Fruit fly (Drosophila melanogaster) whole organism, embryonic: ENCODE results near the gene Tim8.
A peak's percentile ranks its signal among the peaks of the same experiment; 100 is the strongest.

ENCODE experiments used
- Blimp-1 ChIP-seq: fragments of 200-800 bp; sonication (Bioruptor generic); optimal IDR thresholded peaks from 3 replicates; lab custom pipeline; 2018; ENCODE audit warnings: missing biosample characterization, missing genetic modification characterization, mild to moderate bottlenecking, moderate library complexity, missing genetic modification reagents
- CG10209 ChIP-seq: fragments of 200-800 bp; sonication (Bioruptor generic); optimal IDR thresholded peaks from 3 replicates; lab custom pipeline; 2017; ENCODE audit warnings: missing biosample characterization, mild to moderate bottlenecking, missing genetic modification characterization, missing genetic modification reagents
- CG1024 ChIP-seq: fragments of 200-800 bp; sonication (Bioruptor generic); IDR thresholded peaks from 2 replicates; pipeline ENCODE4 v1.3.6; 2022; ENCODE audit warnings: missing biosample characterization, missing genetic modification characterization
- CG11695 ChIP-seq: fragments of 200-800 bp; sonication (Bioruptor generic); IDR thresholded peaks from 3 replicates; pipeline ENCODE4 v1.3.6; 2022; ENCODE audit warnings: missing biosample characterization, missing genetic modification characterization
- CG12299 ChIP-seq: fragments of 200-800 bp; sonication (Bioruptor generic); optimal IDR thresholded peaks from 2 replicates; lab custom pipeline; 2018; ENCODE audit warnings: missing biosample characterization, mild to moderate bottlenecking, missing genetic modification characterization
- CG12769 ChIP-seq: fragments of 200-800 bp; sonication (Bioruptor generic); optimal IDR thresholded peaks from 2 replicates; lab custom pipeline; 2019; ENCODE audit warnings: missing biosample characterization, mild to moderate bottlenecking, missing genetic modification characterization, moderate library complexity
- CG14710 ChIP-seq: fragments of 200-800 bp; sonication (Bioruptor generic); optimal IDR thresholded peaks from 3 replicates; lab custom pipeline; 2019; ENCODE audit warnings: missing biosample characterization, mild to moderate bottlenecking, missing genetic modification characterization, moderate library complexity
- CG15514 ChIP-seq: fragments of 200-800 bp; sonication (Bioruptor generic); optimal IDR thresholded peaks from 3 replicates; lab custom pipeline; 2017; ENCODE audit warnings: missing biosample characterization, missing genetic modification characterization, mild to moderate bottlenecking, moderate library complexity, missing genetic modification reagents
- CG1647 ChIP-seq: fragments of 200-800 bp; sonication (Bioruptor generic); optimal IDR thresholded peaks from 3 replicates; lab custom pipeline; 2016; ENCODE audit warnings: missing biosample characterization, missing genetic modification characterization
- CG17186 ChIP-seq: fragments of 200-800 bp; sonication (Bioruptor generic); optimal IDR thresholded peaks from 3 replicates; lab custom pipeline; 2017; ENCODE audit warnings: missing biosample characterization, missing genetic modification reagents, missing genetic modification characterization
- CG2712 ChIP-seq: fragments of 200-800 bp; optimal IDR thresholded peaks from 3 replicates; lab custom pipeline; 2019; ENCODE audit warnings: missing biosample characterization, mild to moderate bottlenecking, missing genetic modification characterization, moderate library complexity
- CG31224 ChIP-seq: fragments of 200-800 bp; sonication (Bioruptor generic); IDR thresholded peaks from 2 replicates; pipeline ENCODE4 v1.3.6; 2022; ENCODE audit warnings: missing biosample characterization, missing genetic modification characterization
- CG32767 ChIP-seq: fragments of 200-800 bp; sonication (Bioruptor generic); IDR thresholded peaks from 2 replicates; pipeline ENCODE4 v1.3.6; 2022; ENCODE audit warnings: missing biosample characterization, missing genetic modification characterization
- CG34422 ChIP-seq: fragments of 200-800 bp; sonication (Bioruptor generic); IDR thresholded peaks from 3 replicates; pipeline ENCODE4 v1.3.6; 2022; ENCODE audit warnings: missing biosample characterization, missing genetic modification characterization
- CTCF ChIP-seq: fragments of 200-800 bp; sonication (Bioruptor generic); optimal IDR thresholded peaks from 2 replicates; lab custom pipeline; 2017; ENCODE audit warnings: missing biosample characterization, mild to moderate bottlenecking, missing genetic modification characterization, moderate library complexity
- Doc2 ChIP-seq: fragments of 200-800 bp; sonication (Bioruptor generic); IDR thresholded peaks from 2 replicates; pipeline ENCODE4 v1.3.6; 2022; ENCODE audit warnings: missing biosample characterization, missing genetic modification characterization
- Eip74EF ChIP-seq, 2 experiments: fragments of 200-800 bp in 1 of 2; fragments of >200 bp in 1 of 2; sonication (Bioruptor generic) in 1 of 2; optimal IDR thresholded peaks; 2 replicates each; lab custom pipeline; 2017 to 2019; ENCODE audit warnings: missing biosample characterization in 2 of 2, missing genetic modification characterization in 2 of 2, mild to moderate bottlenecking in 1 of 2, moderate library complexity in 1 of 2
- GATAe ChIP-seq: fragments of 200-800 bp; sonication (Bioruptor generic); conservative IDR thresholded peaks from 2 replicates; pipeline ENCODE4 v1.3.6; 2022; ENCODE audit warnings: missing biosample characterization, missing genetic modification characterization
- Gug ChIP-seq: fragments of 200-800 bp; sonication (Bioruptor generic); IDR thresholded peaks from 4 replicates; pipeline ENCODE4 v1.3.6; 2022; ENCODE audit warnings: missing biosample characterization, missing genetic modification characterization
- HHEX ChIP-seq: fragments of 200-800 bp; sonication (Bioruptor generic); optimal IDR thresholded peaks from 3 replicates; lab custom pipeline; 2017; ENCODE audit warnings: missing biosample characterization, mild to moderate bottlenecking, missing genetic modification characterization, missing genetic modification reagents
- Hand ChIP-seq: fragments of 200-800 bp; sonication (Bioruptor generic); optimal IDR thresholded peaks from 2 replicates; lab custom pipeline; 2017; ENCODE audit warnings: mild to moderate bottlenecking, missing biosample characterization, missing genetic modification reagents, missing genetic modification characterization
- Hr3 ChIP-seq: fragments of 200-800 bp; sonication (Bioruptor generic); optimal IDR thresholded peaks from 3 replicates; lab custom pipeline; 2016; ENCODE audit warnings: missing biosample characterization, missing genetic modification characterization
- Hr39 ChIP-seq: fragments of >200 bp; optimal IDR thresholded peaks from 2 replicates; lab custom pipeline; 2017
- Hr51 ChIP-seq, 2 experiments: fragments of 200-800 bp; sonication (Bioruptor generic); optimal IDR thresholded peaks; 2 replicates in 1 of 2; 3 replicates in 1 of 2; lab custom pipeline; 2016 to 2018; ENCODE audit warnings: missing biosample characterization in 2 of 2, missing genetic modification characterization in 2 of 2, mild to moderate bottlenecking in 1 of 2, moderate library complexity in 1 of 2
- MTF-1 ChIP-seq: fragments of 200-800 bp; sonication (Bioruptor generic); optimal IDR thresholded peaks from 2 replicates; lab custom pipeline; 2018; ENCODE audit warnings: missing biosample characterization, mild to moderate bottlenecking, missing genetic modification characterization, borderline replicate concordance
- Max ChIP-seq: fragments of 200-800 bp; sonication (Bioruptor generic); optimal IDR thresholded peaks from 2 replicates; lab custom pipeline; 2016; ENCODE audit warnings: missing biosample characterization, mild to moderate bottlenecking, missing genetic modification characterization
- Nf-YA ChIP-seq: fragments of 200-800 bp; sonication (Bioruptor generic); IDR thresholded peaks from 2 replicates; pipeline ENCODE4 v1.3.6; 2022; ENCODE audit warnings: missing biosample characterization, missing genetic modification characterization
- Sry-β ChIP-seq: fragments of 200-800 bp; sonication (Bioruptor generic); optimal IDR thresholded peaks from 2 replicates; lab custom pipeline; 2018; ENCODE audit warnings: missing biosample characterization, mild to moderate bottlenecking, missing genetic modification characterization, moderate library complexity
- Trl ChIP-seq, 3 experiments: fragments of >200 bp in 2 of 3; fragments of 200-800 bp in 1 of 3; sonication (Bioruptor generic) in 1 of 3; optimal IDR thresholded peaks; 2 replicates in 1 of 3; 3 replicates in 2 of 3; lab custom pipeline; 2016 to 2017; ENCODE audit warnings: missing biosample characterization in 1 of 3, missing genetic modification characterization in 1 of 3
- bab2 ChIP-seq: fragments of 200-800 bp; sonication (Bioruptor generic); optimal IDR thresholded peaks from 2 replicates; lab custom pipeline; 2016; ENCODE audit warnings: missing biosample characterization, missing genetic modification characterization
- bigmax ChIP-seq: fragments of 200-800 bp; sonication (Bioruptor generic); optimal IDR thresholded peaks from 2 replicates; lab custom pipeline; 2018; ENCODE audit warnings: missing biosample characterization, mild to moderate bottlenecking, missing genetic modification characterization
- bsh ChIP-seq, 2 experiments: fragments of 200-800 bp; sonication (Bioruptor generic); optimal IDR thresholded peaks; 2 replicates each; lab custom pipeline; 2017 to 2018; ENCODE audit warnings: mild to moderate bottlenecking in 2 of 2, missing biosample characterization in 2 of 2, missing genetic modification characterization in 2 of 2, moderate library complexity in 1 of 2
- chinmo ChIP-seq: fragments of 200-800 bp; sonication (Bioruptor generic); IDR thresholded peaks from 4 replicates; pipeline ENCODE4 v1.3.6; 2022; ENCODE audit warnings: missing biosample characterization, missing genetic modification characterization; ENCODE audit not compliant: partially characterized antibody
- corto ChIP-seq: fragments of 200-800 bp; sonication (Bioruptor generic); optimal IDR thresholded peaks from 2 replicates; lab custom pipeline; 2016; ENCODE audit warnings: missing biosample characterization, mild to moderate bottlenecking, missing genetic modification characterization, moderate library complexity
- da ChIP-seq: fragments of 200-800 bp; sonication (Bioruptor generic); optimal IDR thresholded peaks from 2 replicates; lab custom pipeline; 2016; ENCODE audit warnings: missing biosample characterization, missing genetic modification characterization
- fd3F ChIP-seq: fragments of 200-800 bp; sonication (Bioruptor generic); optimal IDR thresholded peaks from 2 replicates; lab custom pipeline; 2018; ENCODE audit warnings: missing biosample characterization, mild to moderate bottlenecking, missing genetic modification characterization, moderate library complexity
- fd96Cb ChIP-seq: fragments of 200-800 bp; sonication (Bioruptor generic); optimal IDR thresholded peaks from 2 replicates; lab custom pipeline; 2018; ENCODE audit warnings: missing biosample characterization, mild to moderate bottlenecking, missing genetic modification characterization, moderate library complexity
- fu2 ChIP-seq: fragments of 200-800 bp; sonication (Bioruptor generic); optimal IDR thresholded peaks from 2 replicates; lab custom pipeline; 2016; ENCODE audit warnings: missing biosample characterization, missing genetic modification characterization
- gt ChIP-seq: fragments of 200-800 bp; sonication (Bioruptor generic); IDR thresholded peaks from 2 replicates; pipeline ENCODE4 v1.3.6; 2022; ENCODE audit warnings: missing biosample characterization, missing genetic modification characterization
- hbn ChIP-seq: fragments of 200-800 bp; sonication (Bioruptor generic); IDR thresholded peaks from 2 replicates; pipeline ENCODE4 v1.3.6; 2022; ENCODE audit warnings: missing biosample characterization, missing genetic modification characterization; ENCODE audit not compliant: partially characterized antibody
- lmd ChIP-seq: fragments of 200-800 bp; sonication (Bioruptor generic); IDR thresholded peaks from 2 replicates; pipeline ENCODE4 v1.3.6; 2022; ENCODE audit warnings: missing biosample characterization, missing genetic modification characterization
- pan ChIP-seq, 4 experiments: fragments of >200 bp in 3 of 4; fragments of 200-800 bp in 1 of 4; sonication (Bioruptor generic) in 1 of 4; optimal IDR thresholded peaks in 3 of 4; IDR thresholded peaks in 1 of 4; 2 replicates each; pipeline versions ENCODE4 v1.3.6 to Lab custom; 2017 to 2022; ENCODE audit warnings: missing biosample characterization in 2 of 4, missing genetic modification characterization in 2 of 4, mixed read lengths in 1 of 4
- pros ChIP-seq: fragments of 200-800 bp; sonication (Bioruptor generic); optimal IDR thresholded peaks from 3 replicates; lab custom pipeline; 2019; ENCODE audit warnings: missing biosample characterization, mild to moderate bottlenecking, missing genetic modification characterization, moderate library complexity
- seq ChIP-seq: fragments of 200-800 bp; sonication (Bioruptor generic); IDR thresholded peaks from 2 replicates; pipeline ENCODE4 v1.3.6; 2022; ENCODE audit warnings: missing biosample characterization, missing genetic modification characterization
- sima ChIP-seq: fragments of 200-800 bp; sonication (Bioruptor generic); optimal IDR thresholded peaks from 2 replicates; lab custom pipeline; 2016; ENCODE audit warnings: missing biosample characterization, missing genetic modification characterization
- sisA ChIP-seq: fragments of 200-800 bp; sonication (Bioruptor generic); IDR thresholded peaks from 2 replicates; pipeline ENCODE4 v1.3.6; 2022; ENCODE audit warnings: missing biosample characterization, missing genetic modification characterization
- sr ChIP-seq: fragments of 200-800 bp; sonication (Bioruptor generic); IDR thresholded peaks from 3 replicates; pipeline ENCODE4 v1.3.6; 2022; ENCODE audit warnings: missing biosample characterization, missing genetic modification characterization
- tap ChIP-seq: fragments of 200-800 bp; optimal IDR thresholded peaks from 3 replicates; lab custom pipeline; 2019; ENCODE audit warnings: missing biosample characterization, mild to moderate bottlenecking, missing genetic modification characterization, moderate library complexity
- zfh2 ChIP-seq: fragments of 200-800 bp; sonication (Bioruptor generic); optimal IDR thresholded peaks from 2 replicates; lab custom pipeline; 2016; ENCODE audit warnings: missing biosample characterization, missing genetic modification characterization

Tim8 gene

DNA sequence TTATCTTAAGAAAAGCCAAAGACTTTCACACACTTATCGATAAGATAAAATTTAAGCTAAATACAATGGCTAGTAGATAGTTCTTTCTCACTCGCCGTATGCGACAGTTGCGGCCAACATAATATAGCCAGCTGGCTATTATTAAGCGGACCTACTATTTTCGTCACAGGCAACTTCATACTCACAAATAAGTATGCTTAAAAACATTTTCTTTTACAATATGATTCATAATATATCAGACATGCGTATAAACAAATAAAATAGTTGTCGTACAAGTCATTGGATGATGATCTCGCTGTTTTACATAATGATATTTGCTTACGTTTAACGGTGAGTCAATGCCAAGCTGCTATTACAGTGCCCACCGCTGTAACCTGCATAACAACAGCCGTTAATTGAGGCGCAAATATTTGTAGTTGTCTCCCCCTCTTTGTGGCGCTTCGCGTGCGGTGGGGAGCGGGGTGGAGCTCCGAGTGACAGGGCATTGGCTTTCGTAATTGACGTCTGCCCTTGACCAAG lies 42.0 kb upstream of the Tim8 start (continued):
- peak; percentile 48 for TF ChIP-seq Max
- peak; percentile 63 for TF ChIP-seq tap (tag; lab: Kevin White, UChicago)
- TF ChIP-seq CG31224 (GFP tag; lab: Robert Waterston, UW) = no peak
- no peak for TF ChIP-seq Sry-β (GFP tag; lab: Kevin White, UChicago)
- peak; percentile 14 for TF ChIP-seq pros
- TF ChIP-seq CTCF = peak; percentile 8
- TF ChIP-seq CG15514 = peak; percentile 66
- TF ChIP-seq CG34422 (GFP tag; lab: Robert Waterston, UW) = peak; percentile 62
- TF ChIP-seq GATAe = no peak
- TF ChIP-seq CG17186 (GFP tag; lab: Kevin White, UChicago) = peak; percentile 38
- peak; percentile 5 for TF ChIP-seq fu2 (GFP tag; lab: Kevin White, UChicago)
- peak; percentile 52 for TF ChIP-seq CG12299 (tag; lab: Kevin White, UChicago)
- TF ChIP-seq Hr51 (GFP tag; optimal IDR thresholded peaks at IDR 0.05; lab: Kevin White, UChicago) = peak; percentile 13 to 80
- peak; percentile 32; the same call in 1 of the 4 replicates for TF ChIP-seq Gug (GFP tag; lab: Robert Waterston, UW)
- TF ChIP-seq sr (GFP tag; lab: Robert Waterston, UW) = no peak
- TF ChIP-seq Doc2 (GFP tag; lab: Robert Waterston, UW) = 0 out of 2 replicates have a peak, but pooled peaks have one; percentile 6
- TF ChIP-seq Nf-YA (GFP tag; lab: Robert Waterston, UW) = no peak
- no peak for TF ChIP-seq Hr39 (lab: Kevin White, UChicago)
- TF ChIP-seq CG1647 = peak; percentile 50
- TF ChIP-seq seq (GFP tag; lab: Robert Waterston, UW) = peak; percentile 59; the same call in 1 of the 2 replicates
- peak; percentile 65 for TF ChIP-seq CG2712 (tag; lab: Kevin White, UChicago)
- TF ChIP-seq sisA (GFP tag; lab: Robert Waterston, UW) = peak; percentile 59
- TF ChIP-seq gt (GFP tag; lab: Robert Waterston, UW) = no peak
- peak; percentile 5 for TF ChIP-seq da (GFP tag; lab: Kevin White, UChicago)
- no peak for TF ChIP-seq Trl (optimal IDR thresholded peaks at IDR 0.05; lab: Kevin White, UChicago)
- TF ChIP-seq Trl (GFP tag; optimal IDR thresholded peaks at IDR 0.05; lab: Kevin White, UChicago) = peak; percentile 73
- TF ChIP-seq CG10209 = peak; percentile 68
- TF ChIP-seq bsh (GFP tag; optimal IDR thresholded peaks at IDR 0.05; lab: Kevin White, UChicago) = peak; percentile 8 to 68
- TF ChIP-seq Blimp-1 (GFP tag; lab: Kevin White, UChicago) = peak; percentile 78
- no peak for TF ChIP-seq CG12769 (tag; lab: Kevin White, UChicago)
- no peak for TF ChIP-seq CG1024 (GFP tag; lab: Robert Waterston, UW)
- TF ChIP-seq Hand (GFP tag; lab: Kevin White, UChicago) = peak; percentile 35
- TF ChIP-seq Eip74EF (GFP tag; optimal IDR thresholded peaks at IDR 0.05; lab: Kevin White, UChicago) = peak in 1 of 2 experiments; percentile 59
- TF ChIP-seq sima (GFP tag; lab: Kevin White, UChicago) = no peak
- peak; percentile 40 for TF ChIP-seq fd3F (GFP tag; lab: Kevin White, UChicago)
- peak; percentile 46 for TF ChIP-seq CG14710 (tag; lab: Kevin White, UChicago)
- TF ChIP-seq corto = peak; percentile 41
- no peak for TF ChIP-seq hbn (GFP tag; lab: Robert Waterston, UW)
- no peak for TF ChIP-seq bigmax
- TF ChIP-seq MTF-1 = no peak
- no peak for TF ChIP-seq CG32767
- TF ChIP-seq HHEX (GFP tag; lab: Kevin White, UChicago) = peak; percentile 70
- peak; percentile 65 for TF ChIP-seq fd96Cb (tag; lab: Kevin White, UChicago)
- peak; percentile 35 for TF ChIP-seq Hr3 (GFP tag; lab: Kevin White, UChicago)
- TF ChIP-seq CG11695 (GFP tag; lab: Robert Waterston, UW) = peak; percentile 82
- peak; percentile 57 for TF ChIP-seq bab2 (GFP tag; lab: Kevin White, UChicago)
- TF ChIP-seq lmd (GFP tag; lab: Robert Waterston, UW) = peak; percentile 76
- TF ChIP-seq chinmo (GFP tag; lab: Robert Waterston, UW) = peak; percentile 93
- no peak for TF ChIP-seq pan (optimal IDR thresholded peaks at IDR 0.05; lab: Kevin White, UChicago)
- peak in 1 of 2 experiments; percentile 44 for TF ChIP-seq pan (GFP tag; optimal IDR thresholded peaks at IDR 0.05 in 1 of 2, IDR thresholded peaks at IDR 0.05 in 1 of 2)
- peak; percentile 42 for TF ChIP-seq zfh2 (GFP tag; lab: Kevin White, UChicago)
